Fruit fly (Drosophila melanogaster): ENCODE measurements around the gene lft.

The lft gene

DNA sequence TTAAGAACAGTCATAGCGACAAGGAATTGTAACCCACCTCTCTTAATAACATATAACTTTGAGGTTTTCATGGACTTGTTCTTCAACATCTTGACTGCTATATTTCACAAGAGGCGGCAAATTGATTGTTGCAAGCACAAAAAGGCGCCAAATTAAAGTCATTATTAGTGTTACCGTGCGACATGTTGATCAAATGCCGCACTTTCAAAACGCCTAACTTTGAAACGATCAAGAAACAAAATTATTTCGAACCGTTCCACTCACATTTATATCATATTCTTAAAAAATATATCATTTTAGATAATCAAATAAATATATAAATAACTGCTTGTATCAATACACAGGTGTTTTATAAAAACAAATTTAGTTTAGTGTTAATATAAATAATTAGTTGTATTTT is 36.5 kb upstream of the lft start, which contains the start of gene RnrL:
TSS of gene RnrL (minus strand) at position 154 of the 400 bp plus-strand sequence.
- TF ChIP-seq kay (GFP tag; ENCODE audit: borderline replicate concordance) (peak; percentile 82), bab1 (GFP tag; optimal IDR thresholded peaks at IDR 0.05) (no peak), CG5204 (GFP tag; optimal IDR thresholded peaks at IDR 0.05) (no peak), CG7045 (GFP tag; optimal IDR thresholded peaks at IDR 0.05) (no peak)

DNA sequence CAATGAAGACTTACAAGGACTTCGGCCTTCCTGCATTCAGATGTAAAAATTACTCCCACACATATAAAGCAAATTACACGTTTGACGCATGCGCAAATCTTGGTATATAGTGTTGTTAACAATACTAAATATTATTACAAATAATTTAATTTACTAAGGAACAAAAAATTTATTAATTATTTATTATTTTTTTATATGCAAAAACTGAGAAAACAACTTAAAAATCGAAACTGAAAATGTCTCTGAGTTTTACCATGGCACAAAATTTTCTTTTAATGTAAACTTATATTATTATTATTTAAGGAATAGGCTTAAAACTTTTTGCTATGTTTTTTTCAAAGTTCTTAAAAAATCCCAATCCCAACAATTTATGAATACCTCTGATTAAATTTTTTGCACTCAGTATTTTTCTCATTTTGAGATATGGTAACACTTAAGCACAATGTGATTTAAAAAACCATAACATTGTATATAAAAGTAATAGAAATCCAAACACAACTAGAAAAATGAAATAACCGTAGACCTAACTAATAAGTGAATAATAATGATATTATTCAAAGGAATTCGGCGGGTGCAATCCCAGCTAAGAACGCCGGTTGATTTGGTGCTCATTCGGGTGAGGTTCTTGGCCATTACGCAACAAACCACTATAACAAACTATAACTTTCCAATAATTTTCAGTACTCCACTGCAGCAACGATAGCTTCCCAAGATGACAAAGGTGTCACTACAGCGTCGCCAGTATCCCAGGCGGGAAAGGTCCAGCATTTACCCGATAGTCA is 33.0 kb upstream of the lft start, which contains the start of the genes Schip1 and Cox10:
TSS of gene Schip1 (minus strand) at position 51 of the 782 bp plus-strand sequence.
TSS of gene Cox10 (plus strand) at position 406 of the 782 bp plus-strand sequence.
- TF ChIP-seq CG7101 (tag; optimal IDR thresholded peaks at IDR 0.05) (peak; percentile 44), Mnt (GFP tag; optimal IDR thresholded peaks at IDR 0.05) (peak; percentile 10), CG33017 (tag; optimal IDR thresholded peaks at IDR 0.05) (peak; percentile 40), kay (GFP tag; ENCODE audit: borderline replicate concordance) (peak; percentile 0), CG14711 (tag; optimal IDR thresholded peaks at IDR 0.05) (peak; percentile 26), CG5204 (GFP tag; optimal IDR thresholded peaks at IDR 0.05) (no peak), tj (GFP tag; optimal IDR thresholded peaks at IDR 0.05) (no peak)

DNA sequence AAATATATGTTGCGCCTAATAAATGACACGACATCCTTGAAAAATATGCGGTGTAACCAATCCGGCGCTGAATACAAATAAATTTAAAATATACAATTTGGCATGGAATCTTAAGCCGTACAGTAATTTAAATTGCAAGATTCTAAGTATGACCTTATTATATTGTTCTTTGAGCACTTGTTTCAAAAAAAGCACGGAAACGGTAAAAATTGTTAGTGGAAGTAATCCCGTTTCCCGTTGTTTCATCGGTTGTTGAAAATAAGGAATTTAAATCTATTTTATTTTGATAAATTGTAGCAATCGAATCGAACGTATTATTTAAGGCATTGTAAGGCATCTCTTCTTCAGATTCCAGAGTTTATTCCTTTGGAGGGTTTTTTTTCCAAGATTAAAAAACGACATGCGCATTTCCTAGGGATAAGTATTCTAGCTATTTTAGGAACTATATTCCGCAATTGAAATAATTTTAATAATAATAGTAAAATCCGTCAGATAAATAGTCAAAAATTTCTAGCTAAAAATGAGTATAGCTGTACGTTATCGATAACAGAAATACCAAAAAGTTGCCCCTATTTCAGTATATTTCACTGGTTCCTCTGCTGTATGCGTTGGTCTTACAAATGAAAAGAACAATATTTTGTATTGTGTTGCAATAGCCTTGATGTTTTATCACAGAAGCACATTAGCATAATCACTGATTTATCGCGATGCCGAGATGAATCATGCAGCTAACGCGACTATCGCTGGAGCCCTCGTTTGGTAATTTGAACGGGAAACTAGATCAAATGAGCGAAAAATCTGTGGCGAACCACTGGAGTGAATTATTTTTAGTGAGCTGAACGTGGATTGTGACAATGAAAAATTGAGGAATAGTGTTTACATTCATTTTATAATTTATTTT is 30.9 kb upstream of the lft start, which contains the start of gene GATAd:
TSS of gene GATAd (plus strand) at position 644 of the 901 bp plus-strand sequence.
- TF ChIP-seq bab1 (GFP tag; optimal IDR thresholded peaks at IDR 0.05) (peak; percentile 41), cic (GFP tag; optimal IDR thresholded peaks at IDR 0.05) (no peak), Mnt (GFP tag; optimal IDR thresholded peaks at IDR 0.05) (peak; percentile 23), tj (GFP tag; optimal IDR thresholded peaks at IDR 0.05) (no peak), CG7101 (tag; optimal IDR thresholded peaks at IDR 0.05) (peak; percentile 8), CG7045 (GFP tag; optimal IDR thresholded peaks at IDR 0.05) (no peak), Clk (GFP tag; optimal IDR thresholded peaks at IDR 0.05) (no peak), CG1620 (GFP tag; optimal IDR thresholded peaks at IDR 0.05) (no peak), CG11617 (GFP tag; optimal IDR thresholded peaks at IDR 0.05) (no peak), toe (GFP tag; optimal IDR thresholded peaks at IDR 0.05) (no peak), CG5204 (GFP tag; optimal IDR thresholded peaks at IDR 0.05) (no peak), CG33017 (tag; optimal IDR thresholded peaks at IDR 0.05) (peak; percentile 30), kay (GFP tag; ENCODE audit: borderline replicate concordance) (peak; percentile 98), pad (GFP tag; optimal IDR thresholded peaks at IDR 0.05) (peak; percentile 38), ovo (GFP tag; optimal IDR thresholded peaks at IDR 0.05) (no peak), cnc (optimal IDR thresholded peaks at IDR 0.05) (no peak), Hr96 (GFP tag; optimal IDR thresholded peaks at IDR 0.05) (no peak), Crg-1 (GFP tag; optimal IDR thresholded peaks at IDR 0.05) (no peak), CG14711 (tag; optimal IDR thresholded peaks at IDR 0.05) (no peak), CG12768 (GFP tag; optimal IDR thresholded peaks at IDR 0.05) (peak; percentile 15)

DNA sequence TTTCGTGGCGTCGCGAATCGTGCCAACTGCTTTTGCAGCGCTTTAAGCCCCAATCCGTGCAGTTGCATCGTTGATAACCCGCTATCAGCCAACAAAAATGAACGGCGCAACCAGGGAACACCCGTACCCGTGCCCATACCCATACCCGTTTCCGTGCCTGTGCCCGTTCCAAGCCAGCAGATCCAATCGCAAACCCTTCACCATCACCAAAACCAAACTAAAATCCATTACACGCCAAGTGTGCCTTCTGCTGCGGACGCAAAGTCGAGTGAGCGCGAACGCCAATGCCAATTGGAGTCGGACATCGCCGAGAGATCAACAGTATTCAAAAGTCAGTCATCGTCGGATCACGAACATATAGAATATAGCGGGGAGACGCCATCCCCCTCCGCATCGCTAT is 30.1 kb upstream of the lft start:
- TF ChIP-seq tj (GFP tag; optimal IDR thresholded peaks at IDR 0.05) (no peak), CG7045 (GFP tag; optimal IDR thresholded peaks at IDR 0.05) (no peak), kay (GFP tag; ENCODE audit: borderline replicate concordance) (no peak), Hr96 (GFP tag; optimal IDR thresholded peaks at IDR 0.05) (no peak), toe (GFP tag; optimal IDR thresholded peaks at IDR 0.05) (no peak), ovo (GFP tag; optimal IDR thresholded peaks at IDR 0.05) (no peak), Mnt (GFP tag; optimal IDR thresholded peaks at IDR 0.05) (no peak), CG5204 (GFP tag; optimal IDR thresholded peaks at IDR 0.05) (no peak), CG33017 (tag; optimal IDR thresholded peaks at IDR 0.05) (no peak), CG1620 (GFP tag; optimal IDR thresholded peaks at IDR 0.05) (no peak), cnc (optimal IDR thresholded peaks at IDR 0.05) (no peak), Crg-1 (GFP tag; optimal IDR thresholded peaks at IDR 0.05) (no peak), CG7101 (tag; optimal IDR thresholded peaks at IDR 0.05) (no peak), bab1 (GFP tag; optimal IDR thresholded peaks at IDR 0.05) (no peak), Clk (GFP tag; optimal IDR thresholded peaks at IDR 0.05) (no peak), CG14711 (tag; optimal IDR thresholded peaks at IDR 0.05) (no peak), CG12768 (GFP tag; optimal IDR thresholded peaks at IDR 0.05) (no peak), CG11617 (GFP tag; optimal IDR thresholded peaks at IDR 0.05) (no peak), pad (GFP tag; optimal IDR thresholded peaks at IDR 0.05) (no peak)

DNA sequence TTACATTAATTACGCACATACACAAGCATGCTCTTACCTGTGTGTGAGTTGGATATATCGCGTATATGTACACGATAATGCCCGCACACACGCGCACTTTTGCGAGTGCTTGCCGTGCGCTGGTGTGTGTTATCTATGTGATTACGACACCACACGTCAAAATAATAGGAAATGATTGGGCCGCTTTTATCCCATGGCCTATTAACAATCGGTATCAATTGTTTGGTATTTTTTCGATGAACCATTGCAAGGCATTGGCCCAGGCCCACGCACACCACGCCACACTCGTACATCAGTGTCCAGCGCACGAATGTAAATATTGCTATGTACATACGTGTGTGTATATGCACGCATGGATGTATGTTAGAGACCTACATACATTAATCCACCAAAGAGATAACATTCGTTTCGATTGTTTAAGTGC is 29.4 kb upstream of the lft start:
- peak; percentile 44 for TF ChIP-seq pad (GFP tag; optimal IDR thresholded peaks at IDR 0.05)
- TF ChIP-seq CG14711 (tag; optimal IDR thresholded peaks at IDR 0.05): peak; percentile 43
- TF ChIP-seq Mnt (GFP tag; optimal IDR thresholded peaks at IDR 0.05): peak; percentile 85
- peak; percentile 73 for TF ChIP-seq tj (GFP tag; optimal IDR thresholded peaks at IDR 0.05)
- peak; percentile 28 for TF ChIP-seq CG1620 (GFP tag; optimal IDR thresholded peaks at IDR 0.05)
- TF ChIP-seq Crg-1 (GFP tag; optimal IDR thresholded peaks at IDR 0.05): peak; percentile 61
- peak; percentile 98 for TF ChIP-seq kay (GFP tag; ENCODE audit: borderline replicate concordance)
- peak; percentile 87 for TF ChIP-seq cic (GFP tag; optimal IDR thresholded peaks at IDR 0.05)
- peak; percentile 62 for TF ChIP-seq bab1 (GFP tag; optimal IDR thresholded peaks at IDR 0.05)
- no peak for TF ChIP-seq cnc (optimal IDR thresholded peaks at IDR 0.05)
- peak; percentile 62 for TF ChIP-seq CG7045 (GFP tag; optimal IDR thresholded peaks at IDR 0.05)
- peak; percentile 68 for TF ChIP-seq CG11617 (GFP tag; optimal IDR thresholded peaks at IDR 0.05)
- TF ChIP-seq ovo (GFP tag; optimal IDR thresholded peaks at IDR 0.05): peak; percentile 45
- TF ChIP-seq Hr96 (GFP tag; optimal IDR thresholded peaks at IDR 0.05): no peak
- TF ChIP-seq CG12768 (GFP tag; optimal IDR thresholded peaks at IDR 0.05): peak; percentile 85
- TF ChIP-seq Clk (GFP tag; optimal IDR thresholded peaks at IDR 0.05): peak; percentile 59
- TF ChIP-seq CG33017 (tag; optimal IDR thresholded peaks at IDR 0.05): peak; percentile 56
- TF ChIP-seq toe (GFP tag; optimal IDR thresholded peaks at IDR 0.05): no peak
- peak; percentile 55 for TF ChIP-seq CG7101 (tag; optimal IDR thresholded peaks at IDR 0.05)
- no peak for TF ChIP-seq CG5204 (GFP tag; optimal IDR thresholded peaks at IDR 0.05)

All from whole organism, adult.